Fruit fly (Drosophila melanogaster): Measurements from ENCODE around the gene Alp13.

Gene Alp13

DNA sequence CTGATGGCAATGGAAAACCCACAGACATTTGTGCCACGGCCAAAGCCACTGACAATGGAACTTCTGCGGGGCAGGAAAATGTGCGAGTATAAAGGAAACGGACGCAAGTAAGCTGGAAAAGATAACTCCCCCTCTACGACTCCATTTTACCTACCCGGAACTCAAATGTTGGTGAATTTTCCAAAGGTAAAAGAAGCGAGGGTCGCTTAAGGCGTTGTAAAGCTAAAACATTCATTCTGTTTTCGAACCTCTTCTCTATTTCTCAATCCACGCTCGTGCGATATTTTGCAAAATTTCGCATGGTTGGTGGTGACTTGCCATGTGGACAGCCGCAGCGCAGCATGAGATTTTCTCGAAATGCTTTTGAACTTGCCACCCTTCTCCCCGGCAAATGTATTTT, 18.5 kb downstream of the Alp13 start:
- TF ChIP-seq CG8478 (optimal IDR thresholded peaks at IDR 0.05) (no peak), EcR (GFP tag; optimal IDR thresholded peaks at IDR 0.05) (no peak), Dll (optimal IDR thresholded peaks at IDR 0.05) (no peak), pan (optimal IDR thresholded peaks at IDR 0.05) (no peak), psq (optimal IDR thresholded peaks at IDR 0.05) (no peak)

DNA sequence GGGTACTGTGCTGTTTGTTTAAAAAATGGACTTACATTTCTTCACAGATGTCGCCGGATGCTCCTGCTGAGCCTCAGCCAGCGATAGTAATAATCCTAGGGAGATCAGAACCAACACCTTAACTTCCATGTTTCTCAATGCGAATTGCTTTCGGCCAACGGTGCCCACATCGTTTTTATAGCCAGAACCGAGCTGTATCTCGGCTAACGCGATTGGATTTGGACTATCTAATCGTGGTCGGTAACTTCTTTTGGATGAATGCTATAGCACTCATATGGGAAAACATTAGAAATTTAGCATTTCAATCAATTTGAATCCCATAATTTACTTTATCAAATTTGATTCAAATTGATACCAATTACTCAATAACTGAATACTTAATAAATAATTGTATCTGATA, 19.2 kb downstream of the Alp13 start, which contains the start of gene Npc2d:
Gene Npc2d (minus strand): TSS at position 133 of the 400 bp plus-strand sequence.
- TF ChIP-seq pan (optimal IDR thresholded peaks at IDR 0.05) (no peak), psq (optimal IDR thresholded peaks at IDR 0.05) (no peak), EcR (GFP tag; optimal IDR thresholded peaks at IDR 0.05) (no peak), usp (GFP tag; optimal IDR thresholded peaks at IDR 0.05) (no peak), Dll (optimal IDR thresholded peaks at IDR 0.05) (no peak)

DNA sequence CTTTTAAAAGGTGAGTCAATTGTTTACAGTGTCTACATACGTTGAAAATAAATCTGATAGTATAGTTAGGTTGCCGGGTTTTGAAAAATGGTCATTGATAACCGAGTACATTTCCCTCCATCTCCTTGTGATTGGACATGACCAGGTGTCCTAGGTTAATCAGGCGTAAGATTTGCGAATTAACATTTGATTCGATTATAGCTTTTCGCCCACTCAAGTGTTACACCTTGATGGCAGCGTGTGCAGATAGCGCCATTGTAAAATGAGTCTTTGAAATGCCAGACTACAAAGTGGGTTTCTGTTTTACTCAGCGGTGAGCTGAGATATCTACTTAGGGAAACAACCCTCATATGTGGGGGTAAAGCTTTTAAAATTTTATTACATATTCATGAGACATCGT, 20.2 kb downstream of the Alp13 start:
- TF ChIP-seq usp (GFP tag; optimal IDR thresholded peaks at IDR 0.05) (no peak), psq (optimal IDR thresholded peaks at IDR 0.05) (no peak), Dll (optimal IDR thresholded peaks at IDR 0.05) (no peak), pan (optimal IDR thresholded peaks at IDR 0.05) (no peak), CG8478 (optimal IDR thresholded peaks at IDR 0.05) (no peak), EcR (GFP tag; optimal IDR thresholded peaks at IDR 0.05) (no peak)

DNA sequence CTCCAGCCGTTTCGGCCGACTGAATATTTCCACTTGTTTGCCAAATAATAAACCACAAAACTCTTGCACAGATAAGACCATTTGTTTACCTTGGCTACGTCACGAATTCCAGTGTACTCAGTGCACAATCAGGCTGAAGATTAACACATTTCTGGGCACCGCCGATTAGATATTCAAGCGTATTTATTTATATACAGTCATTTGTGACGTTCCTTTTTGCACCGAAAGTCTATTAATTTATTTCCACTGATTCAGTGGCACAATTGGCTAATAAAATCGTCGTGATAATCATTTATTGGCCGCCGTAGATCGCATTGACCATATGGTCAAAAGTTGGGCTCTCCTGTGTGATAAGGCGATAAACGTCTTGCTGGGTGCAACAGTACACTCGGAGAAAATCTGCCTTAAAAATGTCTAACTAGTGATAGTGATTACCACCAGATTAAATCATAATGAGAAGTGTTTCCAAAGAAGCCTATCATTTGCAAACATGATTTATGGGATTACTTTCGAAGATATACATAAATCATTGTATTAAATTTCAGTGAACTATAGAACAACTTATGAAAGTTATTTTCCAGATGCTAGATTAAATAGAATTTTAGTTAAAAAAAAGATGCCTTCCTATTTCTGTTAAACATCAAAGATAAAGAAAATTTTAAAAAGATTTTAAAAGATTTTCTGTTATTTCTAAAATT, 20.7 kb downstream of the Alp13 start:
- TF ChIP-seq EcR (GFP tag; optimal IDR thresholded peaks at IDR 0.05) = no peak
- no peak for TF ChIP-seq pan (optimal IDR thresholded peaks at IDR 0.05)
- TF ChIP-seq Dll (optimal IDR thresholded peaks at IDR 0.05) = no peak

DNA sequence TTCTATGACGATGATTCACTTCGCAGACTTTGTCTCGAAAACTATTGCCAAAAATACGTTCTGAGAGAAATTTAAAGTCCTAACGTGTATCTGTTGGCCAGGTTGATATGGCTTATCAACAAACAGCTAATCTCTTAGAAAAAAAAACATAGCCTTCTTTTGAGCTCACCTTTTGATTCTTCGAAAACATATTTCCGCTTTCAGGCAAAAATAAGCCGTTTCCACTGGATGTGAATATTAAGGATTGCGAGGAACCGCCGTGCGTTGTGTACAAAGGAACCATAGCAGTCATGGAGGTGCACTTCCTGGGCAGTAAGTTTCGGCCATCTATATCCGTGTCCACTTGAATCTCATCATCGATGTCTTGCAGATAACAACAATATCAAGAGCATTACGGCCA, 21.6 kb downstream of the Alp13 start:
- no peak for TF ChIP-seq pan (optimal IDR thresholded peaks at IDR 0.05)
- no peak for TF ChIP-seq psq (optimal IDR thresholded peaks at IDR 0.05)
- TF ChIP-seq EcR (GFP tag; optimal IDR thresholded peaks at IDR 0.05) = no peak
- TF ChIP-seq Dll (optimal IDR thresholded peaks at IDR 0.05) = no peak
- no peak for TF ChIP-seq CG8478 (optimal IDR thresholded peaks at IDR 0.05)
- no peak for TF ChIP-seq usp (GFP tag; optimal IDR thresholded peaks at IDR 0.05)

DNA sequence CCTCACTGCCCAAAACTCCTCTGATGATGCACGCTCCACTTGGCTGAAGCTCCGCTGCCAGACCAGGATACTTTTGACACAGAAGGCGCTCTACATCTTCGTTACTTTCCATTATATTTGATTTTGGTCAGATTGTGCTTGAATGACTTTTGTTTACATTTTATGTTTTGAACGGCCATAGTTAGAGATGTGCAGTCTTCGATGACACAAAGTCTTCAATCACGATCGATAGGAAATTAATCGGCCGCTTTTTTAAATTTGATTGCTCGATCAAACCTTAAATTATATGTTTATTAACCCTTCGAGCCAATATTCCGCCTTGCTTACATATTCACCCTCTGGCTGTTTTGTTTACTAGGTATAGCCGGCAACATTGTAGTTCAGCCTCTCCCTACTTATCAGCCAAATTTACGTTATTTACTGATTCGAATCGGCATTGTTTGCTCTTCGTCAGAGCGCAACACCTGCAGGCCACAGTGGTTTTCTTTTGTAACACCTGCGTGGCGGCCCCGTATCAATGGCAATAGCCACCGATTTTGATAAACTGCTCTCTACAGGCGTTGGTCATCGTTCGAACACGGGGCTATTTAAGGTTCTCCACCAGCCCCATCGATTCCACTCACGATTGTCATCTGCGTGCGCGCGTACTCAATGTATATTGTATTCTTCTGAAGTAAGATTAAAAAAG, 22.3 kb downstream of the Alp13 start, which contains the start of the genes Fancl and Npc2e:
Gene Fancl (minus strand): TSS at position 175 of the 688 bp plus-strand sequence.
Gene Npc2e (plus strand): TSS at position 638 of the 688 bp plus-strand sequence.
- TF ChIP-seq usp (GFP tag; optimal IDR thresholded peaks at IDR 0.05) (no peak), CG8478 (optimal IDR thresholded peaks at IDR 0.05) (no peak), EcR (GFP tag; optimal IDR thresholded peaks at IDR 0.05) (no peak), psq (optimal IDR thresholded peaks at IDR 0.05) (no peak), pan (optimal IDR thresholded peaks at IDR 0.05) (no peak), Dll (optimal IDR thresholded peaks at IDR 0.05) (no peak)

DNA sequence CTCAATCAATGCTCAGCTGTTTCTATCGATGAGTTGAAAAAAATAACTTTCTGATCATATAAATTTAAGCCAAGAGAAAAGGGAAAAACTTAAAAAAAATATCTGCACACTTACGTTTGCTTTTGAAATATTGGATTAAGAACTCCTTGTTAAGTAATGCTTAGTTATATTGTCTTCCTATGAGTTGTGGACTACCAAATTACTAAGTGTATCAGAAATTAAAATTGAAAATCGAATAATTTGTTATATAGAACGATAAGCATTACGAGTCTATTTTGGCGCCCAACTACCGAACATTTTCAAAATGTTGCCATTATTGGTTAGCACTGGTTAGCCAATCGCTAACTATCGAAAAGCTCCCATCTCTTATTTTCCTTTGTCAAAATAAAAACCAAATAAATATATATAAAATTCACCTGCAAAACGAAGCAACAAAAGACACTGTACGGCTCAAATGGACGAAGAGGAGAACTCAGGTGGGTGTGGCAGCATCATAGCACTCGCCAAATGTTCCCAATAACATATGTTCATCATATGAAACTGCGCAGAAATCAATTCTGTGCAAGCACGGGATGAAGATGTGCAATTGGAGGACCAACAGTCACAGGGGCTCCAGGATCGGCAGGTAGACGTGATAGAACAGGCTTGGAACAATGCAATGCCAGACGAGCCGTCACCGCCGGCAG, 26.2 kb downstream of the Alp13 start, which contains the start of gene ohgt:
Gene ohgt (plus strand): TSS at position 358 of the 686 bp plus-strand sequence.
- TF ChIP-seq Dll (optimal IDR thresholded peaks at IDR 0.05) = no peak
- no peak for TF ChIP-seq pan (optimal IDR thresholded peaks at IDR 0.05)
- no peak for TF ChIP-seq psq (optimal IDR thresholded peaks at IDR 0.05)
- no peak for TF ChIP-seq usp (GFP tag; optimal IDR thresholded peaks at IDR 0.05)
- TF ChIP-seq CG8478 (optimal IDR thresholded peaks at IDR 0.05) = no peak
- TF ChIP-seq EcR (GFP tag; optimal IDR thresholded peaks at IDR 0.05) = no peak

DNA sequence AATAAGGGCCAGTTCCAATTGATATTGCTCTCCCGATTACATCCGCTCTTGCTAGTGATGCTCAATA, 26.6 kb downstream of the Alp13 start, which contains the start of gene CG12811:
Gene CG12811 (minus strand): TSS at position 23 of the 67 bp plus-strand sequence.
- TF ChIP-seq CG8478 (optimal IDR thresholded peaks at IDR 0.05) (no peak), psq (optimal IDR thresholded peaks at IDR 0.05) (no peak), pan (optimal IDR thresholded peaks at IDR 0.05) (no peak), EcR (GFP tag; optimal IDR thresholded peaks at IDR 0.05) (no peak), usp (GFP tag; optimal IDR thresholded peaks at IDR 0.05) (no peak), Dll (optimal IDR thresholded peaks at IDR 0.05) (no peak)

DNA sequence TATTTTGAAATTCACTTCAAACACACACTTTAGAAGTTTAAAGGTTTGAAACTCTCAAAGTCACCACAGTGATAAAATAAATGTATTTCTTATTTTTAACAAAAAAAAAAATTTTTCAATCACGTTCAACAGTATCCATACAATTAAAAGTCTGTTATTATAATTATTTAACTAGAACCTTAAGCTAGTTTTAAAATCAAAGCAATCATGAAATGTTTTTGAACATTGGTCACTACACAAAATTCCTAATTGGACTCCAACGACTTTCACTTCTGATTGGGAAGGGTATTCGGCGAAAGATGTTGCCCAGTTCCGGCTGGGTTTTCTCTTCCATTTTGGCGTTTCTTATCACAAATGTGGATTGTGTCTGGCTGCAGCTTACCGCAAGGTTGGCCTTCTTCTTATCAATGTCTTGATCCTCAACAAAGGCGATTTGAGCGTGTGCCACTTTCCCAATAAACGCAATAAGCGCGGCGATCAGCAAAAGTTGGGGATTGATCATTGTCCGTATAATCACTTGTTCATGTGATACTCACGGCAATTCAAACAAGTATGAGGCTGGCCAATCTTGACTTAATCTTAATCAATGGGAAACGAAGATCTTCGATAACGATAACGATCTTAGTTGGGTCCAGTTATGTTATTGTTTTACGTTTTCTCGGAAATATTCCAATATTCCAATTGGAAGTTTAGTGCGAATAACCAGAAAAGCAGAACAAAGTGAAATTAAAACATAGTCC, 27.0 kb downstream of the Alp13 start:
- no peak for TF ChIP-seq CG8478 (optimal IDR thresholded peaks at IDR 0.05)
- TF ChIP-seq Dll (optimal IDR thresholded peaks at IDR 0.05) = no peak
- no peak for TF ChIP-seq usp (GFP tag; optimal IDR thresholded peaks at IDR 0.05)
- TF ChIP-seq psq (optimal IDR thresholded peaks at IDR 0.05) = no peak

DNA sequence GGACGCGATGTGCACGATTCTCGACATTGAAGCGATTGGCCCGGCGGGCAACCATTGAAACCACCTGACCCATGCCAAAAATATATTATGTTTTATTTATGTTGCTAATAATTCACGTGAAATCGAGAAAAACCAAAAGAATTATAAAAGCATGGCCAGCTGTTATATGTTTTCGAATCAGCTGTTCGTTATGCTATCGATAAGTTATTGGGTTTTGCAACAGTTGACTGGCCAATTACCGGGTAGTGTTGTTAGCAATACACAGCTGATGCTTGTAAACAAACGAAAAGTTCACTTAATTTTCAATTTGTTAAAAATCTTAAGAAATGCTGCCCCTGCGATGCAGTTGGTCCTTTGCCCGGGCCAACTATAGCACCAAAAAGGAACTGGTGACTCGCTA, 29.8 kb downstream of the Alp13 start, which contains the start of the genes CG11722 and mtTFB2:
Gene CG11722 (minus strand): TSS at position 200 of the 400 bp plus-strand sequence.
Gene mtTFB2 (plus strand): TSS at position 232 of the 400 bp plus-strand sequence.
- TF ChIP-seq pan (optimal IDR thresholded peaks at IDR 0.05) (no peak), EcR (GFP tag; optimal IDR thresholded peaks at IDR 0.05) (no peak), usp (GFP tag; optimal IDR thresholded peaks at IDR 0.05) (no peak), Dll (optimal IDR thresholded peaks at IDR 0.05) (no peak), psq (optimal IDR thresholded peaks at IDR 0.05) (no peak), CG8478 (optimal IDR thresholded peaks at IDR 0.05) (no peak)

DNA sequence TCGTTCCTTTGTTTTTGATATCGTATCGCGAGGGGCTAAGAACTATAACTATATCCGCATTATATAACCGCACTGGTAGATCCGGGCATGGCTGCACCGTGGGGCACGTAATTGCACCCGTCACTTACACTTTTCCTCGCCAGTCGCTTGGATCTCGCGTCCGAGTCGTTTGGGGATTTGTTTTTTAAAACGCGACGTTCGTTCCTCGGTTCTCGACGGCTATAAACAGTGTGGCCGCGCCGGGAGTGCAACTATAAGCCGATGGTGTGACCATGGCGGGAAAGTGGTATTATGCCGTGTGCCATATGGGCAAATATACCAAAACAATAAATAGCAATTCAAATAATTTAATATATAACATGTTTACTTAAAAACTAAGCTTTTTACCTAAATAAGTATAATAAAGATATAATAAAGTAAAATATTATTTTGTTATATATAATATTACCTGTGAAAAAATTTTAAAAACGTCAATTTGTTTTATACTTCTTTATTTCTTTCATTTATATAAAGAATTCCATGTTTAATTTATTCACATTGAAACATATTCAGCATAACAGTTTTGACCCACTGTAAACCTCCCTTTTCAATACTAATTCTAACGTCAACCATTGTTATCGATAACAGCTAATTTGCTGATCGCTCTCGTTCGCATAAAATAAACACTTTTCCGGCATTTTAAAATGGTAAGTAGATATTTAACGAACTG, 32.4 kb downstream of the Alp13 start, which contains the start of the genes Mical and CG3909:
Gene Mical (minus strand): TSS at position 232 of the 709 bp plus-strand sequence.
Gene CG3909 (plus strand): TSS at position 607 of the 709 bp plus-strand sequence.
- TF ChIP-seq psq (optimal IDR thresholded peaks at IDR 0.05) (no peak), pan (optimal IDR thresholded peaks at IDR 0.05) (no peak), usp (GFP tag; optimal IDR thresholded peaks at IDR 0.05) (no peak), Dll (optimal IDR thresholded peaks at IDR 0.05) (no peak), EcR (GFP tag; optimal IDR thresholded peaks at IDR 0.05) (no peak), CG8478 (optimal IDR thresholded peaks at IDR 0.05) (no peak)

Measured in whole organism.